Worm (Caenorhabditis elegans) whole organism, midembryonic: ENCODE data around the gene srg-17.
A peak's percentile ranks its signal among the peaks of the same experiment; 100 is the strongest.

Experiments
- T22C8.4 ChIP-seq: fragments of 200-800 bp; sonication (Bioruptor generic); IDR thresholded peaks from 2 replicates; pipeline ENCODE4 v1.3.6; 2022; ENCODE audit warnings: missing genetic modification characterization, missing compliant biosample characterization
- cog-1 ChIP-seq: sonication (generic microtip); optimal IDR thresholded peaks from 2 replicates; lab custom pipeline; 2016; ENCODE audit warnings: missing genetic modification characterization, missing compliant biosample characterization
- flt-1 ChIP-seq: fragments of 200-800 bp; sonication (Bioruptor generic); IDR thresholded peaks from 2 replicates; pipeline ENCODE4 v1.3.6; 2022; ENCODE audit warnings: missing genetic modification characterization, missing compliant biosample characterization
- klf-2 ChIP-seq: fragments of 200-800 bp; sonication (Bioruptor generic); conservative IDR thresholded peaks from 2 replicates; pipeline ENCODE4 v1.3.6; 2022; ENCODE audit warnings: missing genetic modification reagents, missing genetic modification characterization, missing compliant biosample characterization
- med-1 ChIP-seq: sonication (generic microtip); optimal IDR thresholded peaks from 2 replicates; lab custom pipeline; 2017; ENCODE audit warnings: missing genetic modification characterization, mild to moderate bottlenecking, missing compliant biosample characterization, antibody characterized with exemption, missing genetic modification reagents; ENCODE audit not compliant: insufficient read depth
- ref-1 ChIP-seq: fragments of 200-800 bp; sonication (Bioruptor generic); conservative IDR thresholded peaks from 2 replicates; pipeline ENCODE4 v1.3.6; 2022; ENCODE audit warnings: missing genetic modification reagents, missing genetic modification characterization, missing compliant biosample characterization
- tab-1 ChIP-seq: fragments of 200-800 bp; sonication (Bioruptor generic); IDR thresholded peaks from 2 replicates; pipeline ENCODE4 v1.3.6; 2022; ENCODE audit warnings: missing genetic modification characterization, missing compliant biosample characterization
- ztf-23 ChIP-seq: fragments of 200-800 bp; sonication (Bioruptor generic); IDR thresholded peaks from 2 replicates; pipeline ENCODE4 v1.3.6; 2022; ENCODE audit warnings: missing genetic modification reagents, missing genetic modification characterization, missing compliant biosample characterization
- ztf-29 ChIP-seq: fragments of 200-800 bp; sonication (Bioruptor generic); IDR thresholded peaks from 2 replicates; pipeline ENCODE4 v1.3.6; 2022; ENCODE audit warnings: missing genetic modification reagents, missing genetic modification characterization, missing compliant biosample characterization

srg-17 gene

DNA sequence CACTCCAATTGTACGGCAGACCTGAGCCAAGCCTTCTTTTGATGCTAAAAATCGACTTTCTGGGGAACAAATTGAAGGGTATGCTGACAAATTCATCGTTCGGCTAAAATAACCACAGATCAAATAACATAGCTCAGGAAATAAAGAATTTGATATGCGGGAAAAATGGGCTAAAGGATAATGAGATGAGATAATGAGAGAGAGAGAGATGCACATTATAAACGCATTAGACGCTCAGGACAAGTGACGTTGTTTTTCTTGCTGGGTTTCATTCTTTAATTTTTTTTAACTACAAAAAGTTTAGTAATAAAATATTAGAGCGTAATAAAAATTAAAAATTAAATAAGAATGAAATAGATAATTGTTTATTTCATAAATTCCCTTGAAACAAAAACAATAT is 41.1 kb downstream of the srg-17 start, which contains the start of gene srh-69:
TSS of gene srh-69 (minus strand) at position 101 of the 400 bp plus-strand sequence.
- TF ChIP-seq med-1, result no peak
- no peak for TF ChIP-seq klf-2 (GFP tag; lab: Robert Waterston, UW)
- no peak for TF ChIP-seq T22C8.4 (GFP tag; lab: Robert Waterston, UW)
- TF ChIP-seq ref-1 (GFP tag; lab: Robert Waterston, UW), result no peak
- no peak for TF ChIP-seq tab-1 (GFP tag; lab: Robert Waterston, UW)
- TF ChIP-seq flt-1 (GFP tag; lab: Robert Waterston, UW), result no peak
- no peak for TF ChIP-seq ztf-23
- no peak for TF ChIP-seq cog-1 (tag; lab: Kevin White, UChicago)
- no peak for TF ChIP-seq ztf-29

ce11 chrII:12516313-12516712 is 42.8 kb downstream of the srg-17 start, which contains the start of gene srh-61:
TSS of gene srh-61 (minus strand) at chrII:12516413.
- no peak for TF ChIP-seq klf-2 (GFP tag; lab: Robert Waterston, UW)
- no peak for TF ChIP-seq flt-1 (GFP tag; lab: Robert Waterston, UW)
- TF ChIP-seq ztf-23, result no peak

DNA sequence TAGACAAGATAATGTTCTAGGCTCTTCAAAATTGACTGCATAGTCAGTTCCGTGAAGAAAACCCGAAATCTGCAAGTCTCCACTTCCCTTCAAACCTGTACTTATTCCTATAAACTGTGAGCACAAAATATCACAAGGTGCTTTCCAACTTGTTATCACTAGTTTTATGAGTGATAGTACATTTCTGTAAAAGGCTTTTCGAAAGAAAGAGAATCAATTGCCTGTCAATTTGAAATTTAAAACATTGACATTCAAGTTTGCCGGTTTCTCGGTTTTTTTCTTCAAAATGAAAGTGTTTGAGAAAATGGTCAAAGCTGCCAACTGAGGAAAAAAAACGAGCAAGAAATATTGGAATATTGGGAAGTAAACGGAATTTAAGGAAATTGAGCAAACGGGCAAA is 44.5 kb downstream of the srg-17 start:
- TF ChIP-seq ref-1 (GFP tag; lab: Robert Waterston, UW) (no peak), med-1 (no peak), ztf-29 (no peak), klf-2 (GFP tag; lab: Robert Waterston, UW) (no peak)

DNA sequence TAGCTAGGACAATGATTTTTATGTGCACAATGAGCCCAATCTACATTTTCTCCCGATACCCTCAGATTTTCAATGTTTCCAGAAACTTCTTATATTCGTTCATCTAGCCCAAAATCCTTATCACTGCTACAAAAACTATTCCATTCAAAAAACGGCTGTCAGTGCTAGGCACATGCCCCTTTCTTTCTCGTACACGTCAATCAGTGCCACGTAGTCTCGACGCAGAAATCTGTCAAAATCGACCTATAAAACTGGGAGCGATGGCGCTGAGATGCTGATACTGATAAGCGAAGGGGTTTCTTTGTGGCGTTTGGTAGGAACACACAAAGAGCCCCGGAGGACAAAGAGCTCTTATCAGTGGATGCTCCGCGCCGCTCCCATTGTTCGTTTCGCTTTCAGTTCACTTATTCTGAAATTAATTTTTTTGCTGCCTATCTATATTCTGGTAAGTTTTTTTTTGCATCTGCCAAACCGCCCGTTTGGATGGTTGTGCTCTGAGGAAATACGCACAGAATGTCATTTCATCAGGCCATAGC is 45.4 kb downstream of the srg-17 start, which contains the start of gene srh-70:
TSS of gene srh-70 (minus strand) at position 51 of the 536 bp plus-strand sequence.
- TF ChIP-seq ztf-23 (no peak), ztf-29 (no peak), ref-1 (GFP tag; lab: Robert Waterston, UW) (no peak), T22C8.4 (GFP tag; lab: Robert Waterston, UW) (no peak), tab-1 (GFP tag; lab: Robert Waterston, UW) (no peak), med-1 (no peak), cog-1 (tag; lab: Kevin White, UChicago) (no peak), klf-2 (GFP tag; lab: Robert Waterston, UW) (no peak), flt-1 (GFP tag; lab: Robert Waterston, UW) (no peak)

DNA sequence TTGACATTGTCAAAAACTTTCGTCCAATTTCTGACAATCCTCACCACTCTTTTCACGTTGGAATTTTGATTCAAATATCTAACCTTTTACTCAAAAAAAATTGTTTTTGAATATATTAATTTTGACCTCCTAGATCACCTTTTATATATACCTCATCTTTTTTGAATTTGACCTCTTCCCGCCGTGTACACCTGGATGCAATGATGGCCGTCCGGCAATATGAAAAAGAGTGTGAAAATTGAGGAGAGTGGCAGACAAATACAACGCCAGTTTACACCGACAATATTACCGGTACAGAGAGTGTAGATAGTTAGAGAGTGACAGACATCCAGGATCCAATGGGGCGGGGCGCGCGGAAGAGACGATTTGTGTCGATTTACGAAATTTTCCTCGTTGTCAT is 46.1 kb downstream of the srg-17 start, which contains the start of gene ceh-99:
TSS of gene ceh-99 (plus strand) at position 366 of the 400 bp plus-strand sequence.
- TF ChIP-seq ref-1 (GFP tag; lab: Robert Waterston, UW), result no peak
- 0 out of 2 replicates have a peak, but pooled peaks have one; percentile 33 for TF ChIP-seq flt-1 (GFP tag; lab: Robert Waterston, UW)
